Fruit fly (Drosophila melanogaster) whole organism, larva: Measurements from ENCODE around the gene His3.3A.

Source experiments
- noc ChIP-seq: fragments of 200-800 bp; sonication (Bioruptor generic); optimal IDR thresholded peaks from 3 replicates; lab custom pipeline; 2019; ENCODE audit warnings: missing biosample characterization, mild to moderate bottlenecking, missing genetic modification characterization, moderate library complexity

The His3.3A gene

dm6 chr2L:5054953-5055352 is at the start of gene His3.3A, which contains the start of gene CG14036:
His3.3A (plus strand) TSS chr2L:5055058.
CG14036 (minus strand) TSS chr2L:5055016.
- TF ChIP-seq noc (tag; lab: Kevin White, UChicago) = no peak

dm6 chr2L:5005464-5005764 is 49.4 kb upstream of the His3.3A start:
- no peak for TF ChIP-seq noc (tag; lab: Kevin White, UChicago)

dm6 chr2L:5006323-5006722 is 48.5 kb upstream of the His3.3A start:
- no peak for TF ChIP-seq noc (tag; lab: Kevin White, UChicago)

- peak; percentile 81 for TF ChIP-seq noc (tag; lab: Kevin White, UChicago)
Observed at dm6 chr2L:5007256-5007655, 47.6 kb upstream of the His3.3A start.

- TF ChIP-seq noc (tag; lab: Kevin White, UChicago) = peak; percentile 42
Observed at dm6 chr2L:5009306-5010030, 45.4 kb upstream of the His3.3A start, which contains the start of gene Rtnl1. Rtnl1 (minus strand) TSS chr2L:5009720.

- TF ChIP-seq noc (tag; lab: Kevin White, UChicago) = peak; percentile 78
Observed at dm6 chr2L:5010784-5011260, 44.0 kb upstream of the His3.3A start, which contains the start of the genes CG31917, Tfb5 and SelT. CG31917 (minus strand) TSS chr2L:5010834. Tfb5 (minus strand) TSS chr2L:5010834. SelT (plus strand) TSS chr2L:5010922.

- no peak for TF ChIP-seq noc (tag; lab: Kevin White, UChicago)
Observed at dm6 chr2L:5020479-5020878, 34.4 kb upstream of the His3.3A start.

dm6 chr2L:5022602-5023001 is 32.3 kb upstream of the His3.3A start:
- TF ChIP-seq noc (tag; lab: Kevin White, UChicago) = no peak

dm6 chr2L:5025557-5025956 is 29.3 kb upstream of the His3.3A start:
- peak; percentile 74 for TF ChIP-seq noc (tag; lab: Kevin White, UChicago)

- TF ChIP-seq noc (tag; lab: Kevin White, UChicago) = peak; percentile 52
Observed at dm6 chr2L:5027321-5028069, 27.4 kb upstream of the His3.3A start.

dm6 chr2L:5028091-5028490 is 26.8 kb upstream of the His3.3A start, which contains the start of gene vkg:
vkg (minus strand) TSS chr2L:5028191.
- no peak for TF ChIP-seq noc (tag; lab: Kevin White, UChicago)

- no peak for TF ChIP-seq noc (tag; lab: Kevin White, UChicago)
Observed at dm6 chr2L:5029049-5029808, 25.6 kb upstream of the His3.3A start, which contains the start of gene Col4a1. Col4a1 (plus strand) TSS chr2L:5029609.

dm6 chr2L:5029809-5030108 is 25.1 kb upstream of the His3.3A start:
- no peak for TF ChIP-seq noc (tag; lab: Kevin White, UChicago)

dm6 chr2L:5030535-5030934 is 24.3 kb upstream of the His3.3A start:
- no peak for TF ChIP-seq noc (tag; lab: Kevin White, UChicago)

- no peak for TF ChIP-seq noc (tag; lab: Kevin White, UChicago)
Observed at dm6 chr2L:5031399-5031798, 23.5 kb upstream of the His3.3A start.

- TF ChIP-seq noc (tag; lab: Kevin White, UChicago) = no peak
Observed at dm6 chr2L:5031886-5032285, 23.0 kb upstream of the His3.3A start.
